Worm (Caenorhabditis elegans) whole organism, early embryonic: ENCODE results near the gene C30G12.4.

ENCODE experiments used
- B0310.2 ChIP-seq: sonication (generic microtip); optimal IDR thresholded peaks from 2 replicates; lab custom pipeline; 2016; ENCODE audit warnings: mild to moderate bottlenecking, missing genetic modification characterization, missing compliant biosample characterization
- F13C5.2 ChIP-seq: sonication (generic microtip); optimal IDR thresholded peaks from 2 replicates; lab custom pipeline; 2017; ENCODE audit warnings: mild to moderate bottlenecking, missing genetic modification characterization, inconsistent platforms, missing compliant biosample characterization
- aly-1 ChIP-seq: sonication (generic microtip); optimal IDR thresholded peaks from 2 replicates; lab custom pipeline; 2016; ENCODE audit warnings: missing genetic modification characterization, missing compliant biosample characterization
- ama-1 ChIP-seq: fragments of 150-350 bp; optimal IDR thresholded peaks from 2 replicates; lab custom pipeline; 2014
- ceh-13 ChIP-seq: fragments of 200-800 bp; sonication (Bioruptor generic); optimal IDR thresholded peaks from 2 replicates; lab custom pipeline; 2018; ENCODE audit warnings: mild to moderate bottlenecking, missing genetic modification characterization, missing compliant biosample characterization
- ceh-36 ChIP-seq: sonication (generic microtip); optimal IDR thresholded peaks from 2 replicates; lab custom pipeline; 2016; ENCODE audit warnings: missing genetic modification characterization, inconsistent platforms, missing compliant biosample characterization
- ets-7 ChIP-seq: sonication (generic microtip); optimal IDR thresholded peaks from 2 replicates; lab custom pipeline; 2016; ENCODE audit warnings: missing genotype, missing genetic modification characterization, missing compliant biosample characterization
- flt-1 ChIP-seq: fragments of 200-800 bp; sonication (Bioruptor generic); IDR thresholded peaks from 2 replicates; pipeline ENCODE4 v1.3.6; 2022; ENCODE audit warnings: missing genetic modification characterization, missing compliant biosample characterization
- hmbx-1 ChIP-seq: sonication (generic microtip); optimal IDR thresholded peaks from 2 replicates; lab custom pipeline; 2016; ENCODE audit warnings: mild to moderate bottlenecking, missing genetic modification characterization, missing compliant biosample characterization
- hmg-4 ChIP-seq: fragments of 200-800 bp; sonication (Bioruptor generic); optimal IDR thresholded peaks from 2 replicates; lab custom pipeline; 2018; ENCODE audit warnings: mild to moderate bottlenecking, missing genetic modification characterization, missing compliant biosample characterization
- hnd-1 ChIP-seq: sonication (generic microtip); optimal IDR thresholded peaks from 2 replicates; lab custom pipeline; 2016; ENCODE audit warnings: missing genetic modification characterization, missing compliant biosample characterization
- pes-1 ChIP-seq: fragments of 200-800 bp; sonication (Bioruptor generic); IDR thresholded peaks from 2 replicates; pipeline ENCODE4 v1.3.6; 2022; ENCODE audit warnings: missing genetic modification reagents, missing genetic modification characterization, missing compliant biosample characterization
- scrt-1 ChIP-seq: fragments of 200-800 bp; sonication (Bioruptor generic); IDR thresholded peaks from 2 replicates; pipeline ENCODE4 v1.3.6; 2022; ENCODE audit warnings: missing genetic modification characterization, missing compliant biosample characterization
- sea-1 ChIP-seq: fragments of 200-800 bp; sonication (Bioruptor generic); conservative IDR thresholded peaks from 2 replicates; pipeline ENCODE4 v1.3.6; 2022; ENCODE audit warnings: missing genetic modification characterization, missing compliant biosample characterization
- tbx-11 ChIP-seq: fragments of 200-800 bp; sonication (Bioruptor generic); IDR thresholded peaks from 2 replicates; pipeline ENCODE4 v1.3.6; 2022; ENCODE audit warnings: missing genetic modification characterization, missing compliant biosample characterization
- tbx-37 ChIP-seq: fragments of 200-800 bp; sonication (Bioruptor generic); conservative IDR thresholded peaks from 2 replicates; pipeline ENCODE4 v1.3.6; 2022; ENCODE audit warnings: missing genetic modification reagents, missing genetic modification characterization, missing compliant biosample characterization
- tra-4 ChIP-seq: sonication (generic microtip); optimal IDR thresholded peaks from 2 replicates; lab custom pipeline; 2017; ENCODE audit warnings: missing genetic modification characterization, missing compliant biosample characterization

C30G12.4 gene

ce11 chrII:7242754-7243153, 19.2 kb upstream of the C30G12.4 start:
- TF ChIP-seq aly-1 (no peak), ama-1 (lab: Kevin White, UChicago) (no peak), tbx-37 (GFP tag; lab: Robert Waterston, UW) (no peak), tbx-11 (GFP tag; lab: Robert Waterston, UW) (no peak)

DNA sequence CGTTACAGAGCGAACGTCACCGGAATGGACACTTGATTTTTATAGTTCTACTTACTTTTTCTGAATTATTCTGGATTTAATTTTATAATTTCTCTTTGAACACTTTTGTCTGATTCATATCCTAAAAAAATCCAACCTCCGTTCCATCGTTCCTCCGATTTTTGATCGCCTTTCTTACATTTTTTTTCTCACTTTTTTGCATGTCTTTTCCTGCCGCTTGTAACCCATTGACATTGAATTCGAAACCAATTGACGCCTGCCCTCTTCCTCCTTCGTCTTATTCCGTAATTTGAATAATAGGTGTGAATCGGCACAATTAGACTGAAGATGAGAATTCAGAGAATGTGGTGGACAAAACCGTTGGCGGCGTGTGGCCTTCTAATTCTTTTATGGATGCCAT, 16.4 kb upstream of the C30G12.4 start, which contains the start of gene skpo-3:
TSS of gene skpo-3 (plus strand) at position 301 of the 400 bp plus-strand sequence.
- TF ChIP-seq ceh-36, result no peak
- no peak for TF ChIP-seq scrt-1 (GFP tag; lab: Robert Waterston, UW)
- TF ChIP-seq hnd-1 (tag; lab: Kevin White, UChicago), result no peak
- TF ChIP-seq ceh-13, result no peak
- TF ChIP-seq F13C5.2 (tag; lab: Kevin White, UChicago), result no peak
- no peak for TF ChIP-seq ets-7 (tag; lab: Kevin White, UChicago)
- TF ChIP-seq tra-4, result no peak
- TF ChIP-seq sea-1 (GFP tag; lab: Robert Waterston, UW), result no peak
- TF ChIP-seq aly-1, result no peak
- no peak for TF ChIP-seq hmg-4
- TF ChIP-seq pes-1 (GFP tag; lab: Robert Waterston, UW), result no peak

- no peak for TF ChIP-seq B0310.2
- TF ChIP-seq ceh-36, result no peak
- TF ChIP-seq hmg-4, result no peak
- TF ChIP-seq ceh-13, result no peak
- no peak for TF ChIP-seq sea-1 (GFP tag; lab: Robert Waterston, UW)
- TF ChIP-seq ets-7 (tag; lab: Kevin White, UChicago), result no peak
- TF ChIP-seq ama-1 (lab: Kevin White, UChicago), result no peak
- TF ChIP-seq aly-1, result no peak
- no peak for TF ChIP-seq tbx-11 (GFP tag; lab: Robert Waterston, UW)
- TF ChIP-seq scrt-1 (GFP tag; lab: Robert Waterston, UW), result no peak
- no peak for TF ChIP-seq flt-1 (GFP tag; lab: Robert Waterston, UW)
- TF ChIP-seq tra-4, result no peak
- TF ChIP-seq pes-1 (GFP tag; lab: Robert Waterston, UW), result no peak
- TF ChIP-seq hnd-1 (tag; lab: Kevin White, UChicago), result no peak
- TF ChIP-seq hmbx-1, result no peak
- no peak for TF ChIP-seq F13C5.2 (tag; lab: Kevin White, UChicago)
Observed at ce11 chrII:7251978-7252377, 10.0 kb upstream of the C30G12.4 start, which contains the start of the genes prx-13 and ada-2. Gene prx-13 (minus strand): TSS chrII:7252015. Gene ada-2 (plus strand): TSS chrII:7252259.

DNA sequence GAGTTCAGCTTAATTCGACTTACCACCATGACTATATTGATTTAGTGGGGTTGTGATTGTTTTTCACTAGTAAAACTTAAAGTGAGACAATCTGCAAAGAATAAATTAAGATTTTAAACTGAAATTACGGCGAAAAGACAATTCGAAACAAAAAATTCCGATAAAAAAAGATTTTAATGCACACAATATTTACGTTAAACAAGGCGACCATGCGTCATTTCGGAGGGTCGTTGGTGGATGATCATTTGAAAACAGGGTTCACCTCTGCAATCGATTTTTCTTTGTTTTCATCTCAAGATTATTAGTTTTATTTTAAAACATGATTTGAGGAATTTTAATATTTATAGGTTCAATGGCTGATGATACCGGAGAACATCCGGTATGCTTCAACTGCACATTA, 8.9 kb upstream of the C30G12.4 start, which contains the start of gene lsm-4:
TSS of gene lsm-4 (minus strand) at position 91 of the 400 bp plus-strand sequence.
- TF ChIP-seq pes-1 (GFP tag; lab: Robert Waterston, UW), result no peak
- TF ChIP-seq ets-7 (tag; lab: Kevin White, UChicago), result no peak
- TF ChIP-seq tbx-11 (GFP tag; lab: Robert Waterston, UW), result no peak
- no peak for TF ChIP-seq ceh-13
- TF ChIP-seq hnd-1 (tag; lab: Kevin White, UChicago), result no peak
- TF ChIP-seq F13C5.2 (tag; lab: Kevin White, UChicago), result no peak
- TF ChIP-seq hmg-4, result no peak
- TF ChIP-seq tbx-37 (GFP tag; lab: Robert Waterston, UW), result no peak
- TF ChIP-seq B0310.2, result no peak
- no peak for TF ChIP-seq sea-1 (GFP tag; lab: Robert Waterston, UW)
- no peak for TF ChIP-seq ceh-36
- no peak for TF ChIP-seq flt-1 (GFP tag; lab: Robert Waterston, UW)

- no peak for TF ChIP-seq tbx-11 (GFP tag; lab: Robert Waterston, UW)
- no peak for TF ChIP-seq ceh-36
- no peak for TF ChIP-seq tra-4
- TF ChIP-seq scrt-1 (GFP tag; lab: Robert Waterston, UW), result no peak
- TF ChIP-seq aly-1, result no peak
- TF ChIP-seq F13C5.2 (tag; lab: Kevin White, UChicago), result no peak
- no peak for TF ChIP-seq flt-1 (GFP tag; lab: Robert Waterston, UW)
- TF ChIP-seq hnd-1 (tag; lab: Kevin White, UChicago), result no peak
- no peak for TF ChIP-seq pes-1 (GFP tag; lab: Robert Waterston, UW)
- TF ChIP-seq sea-1 (GFP tag; lab: Robert Waterston, UW), result no peak
- TF ChIP-seq ama-1 (lab: Kevin White, UChicago), result no peak
- no peak for TF ChIP-seq tbx-37 (GFP tag; lab: Robert Waterston, UW)
- TF ChIP-seq hmbx-1, result no peak
- no peak for TF ChIP-seq ets-7 (tag; lab: Kevin White, UChicago)
- TF ChIP-seq ceh-13, result no peak
- no peak for TF ChIP-seq hmg-4
- TF ChIP-seq B0310.2, result no peak
Observed at ce11 chrII:7255614-7256162, 6.3 kb upstream of the C30G12.4 start, which contains the start of gene F32A5.8. Gene F32A5.8 (plus strand): TSS chrII:7256112.

ce11 chrII:7264675-7265074, 2.7 kb downstream of the C30G12.4 start:
- no peak for TF ChIP-seq tra-4
- TF ChIP-seq ets-7 (tag; lab: Kevin White, UChicago), result no peak

ce11 chrII:7269783-7270182, 7.8 kb downstream of the C30G12.4 start:
- TF ChIP-seq aly-1, result no peak
- TF ChIP-seq tbx-11 (GFP tag; lab: Robert Waterston, UW), result no peak
- no peak for TF ChIP-seq ets-7 (tag; lab: Kevin White, UChicago)
- TF ChIP-seq scrt-1 (GFP tag; lab: Robert Waterston, UW), result no peak
- TF ChIP-seq pes-1 (GFP tag; lab: Robert Waterston, UW), result no peak
- no peak for TF ChIP-seq ceh-13

ce11 chrII:7272513-7272912, 10.6 kb downstream of the C30G12.4 start:
- TF ChIP-seq tra-4, result no peak
- TF ChIP-seq ceh-13, result no peak
- TF ChIP-seq pes-1 (GFP tag; lab: Robert Waterston, UW), result no peak
- no peak for TF ChIP-seq ets-7 (tag; lab: Kevin White, UChicago)
- no peak for TF ChIP-seq F13C5.2 (tag; lab: Kevin White, UChicago)
- TF ChIP-seq tbx-11 (GFP tag; lab: Robert Waterston, UW), result no peak
- TF ChIP-seq hmbx-1, result no peak
